Worm (Caenorhabditis elegans): ENCODE measurements around the gene Y113G7A.16.

- no peak for TF ChIP-seq klf-2 (GFP tag; conservative IDR thresholded peaks at IDR 0.05)
- TF ChIP-seq flt-1 (GFP tag; IDR thresholded peaks at IDR 0.05), result no peak
- TF ChIP-seq ztf-23 (GFP tag; IDR thresholded peaks at IDR 0.05), result no peak
- no peak for TF ChIP-seq T22C8.4 (GFP tag; IDR thresholded peaks at IDR 0.05)
- TF ChIP-seq ref-1 (GFP tag; conservative IDR thresholded peaks at IDR 0.05), result no peak
Measured at ce11 chrV:20004385-20004784, 33.0 kb upstream of the Y113G7A.16 start, which contains the start of gene unc-51.
